Fruit fly (Drosophila melanogaster) whole organism, embryonic: Measurements from ENCODE around the gene CG2124.

Source experiments
- Aef1 ChIP-seq: fragments of 200-800 bp; sonication (Bioruptor generic); IDR thresholded peaks from 3 replicates; pipeline ENCODE4 v1.3.6; 2022; ENCODE audit warnings: missing biosample characterization, missing genetic modification characterization
- BEAF-32 ChIP-seq: fragments of 200-800 bp; sonication (Bioruptor generic); optimal IDR thresholded peaks from 3 replicates; lab custom pipeline; 2017; ENCODE audit warnings: missing biosample characterization, missing genetic modification characterization, mild to moderate bottlenecking, moderate library complexity, missing genetic modification reagents
- CG10274 ChIP-seq: fragments of 200-800 bp; sonication (Bioruptor generic); optimal IDR thresholded peaks from 3 replicates; lab custom pipeline; 2017; ENCODE audit warnings: missing biosample characterization, mild to moderate bottlenecking, missing genetic modification characterization
- CG10654 ChIP-seq: fragments of 200-800 bp; sonication (Bioruptor generic); optimal IDR thresholded peaks from 2 replicates; lab custom pipeline; 2016; ENCODE audit warnings: missing biosample characterization, missing genetic modification characterization
- CG11398 ChIP-seq: fragments of 200-800 bp; sonication (Bioruptor generic); optimal IDR thresholded peaks from 2 replicates; lab custom pipeline; 2016; ENCODE audit warnings: missing biosample characterization, missing genetic modification characterization
- CG11723 ChIP-seq: fragments of 200-800 bp; sonication (Bioruptor generic); optimal IDR thresholded peaks from 2 replicates; lab custom pipeline; 2017; ENCODE audit warnings: missing biosample characterization, mild to moderate bottlenecking, missing genetic modification characterization
- CG13894 ChIP-seq: fragments of 200-800 bp; sonication (Bioruptor generic); optimal IDR thresholded peaks from 3 replicates; lab custom pipeline; 2018; ENCODE audit warnings: missing biosample characterization, mild to moderate bottlenecking, missing genetic modification characterization, moderate library complexity
- CG15073 ChIP-seq: fragments of 200-800 bp; sonication (Bioruptor generic); optimal IDR thresholded peaks from 2 replicates; lab custom pipeline; 2016; ENCODE audit warnings: missing biosample characterization, missing genetic modification characterization
- CG15479 ChIP-seq: fragments of 200-800 bp; sonication (Bioruptor generic); optimal IDR thresholded peaks from 3 replicates; lab custom pipeline; 2019; ENCODE audit warnings: missing biosample characterization, mild to moderate bottlenecking, missing genetic modification characterization, moderate library complexity
- CG15601 ChIP-seq: fragments of 200-800 bp; sonication (Bioruptor generic); optimal IDR thresholded peaks from 3 replicates; lab custom pipeline; 2019; ENCODE audit warnings: missing biosample characterization, mild to moderate bottlenecking, missing genetic modification characterization, moderate library complexity
- CG17385 ChIP-seq: fragments of 200-800 bp; sonication (Bioruptor generic); optimal IDR thresholded peaks from 3 replicates; lab custom pipeline; 2018; ENCODE audit warnings: missing biosample characterization, mild to moderate bottlenecking, missing genetic modification characterization
- CG31441 ChIP-seq: fragments of 200-800 bp; sonication (Bioruptor generic); IDR thresholded peaks from 2 replicates; pipeline ENCODE4 v1.3.6; 2022; ENCODE audit warnings: missing biosample characterization, missing genetic modification characterization
- CG34422 ChIP-seq: fragments of 200-800 bp; sonication (Bioruptor generic); IDR thresholded peaks from 3 replicates; pipeline ENCODE4 v1.3.6; 2022; ENCODE audit warnings: missing biosample characterization, missing genetic modification characterization
- CG6813 ChIP-seq: fragments of 200-800 bp; sonication (Bioruptor generic); optimal IDR thresholded peaks from 2 replicates; lab custom pipeline; 2017; ENCODE audit warnings: missing biosample characterization, missing genetic modification characterization, mild to moderate bottlenecking, moderate library complexity, missing genetic modification reagents
- CG8944 ChIP-seq: fragments of 200-800 bp; sonication (Bioruptor generic); optimal IDR thresholded peaks from 3 replicates; lab custom pipeline; 2016; ENCODE audit warnings: missing biosample characterization, missing genetic modification characterization
- CoRest ChIP-seq: fragments of 200-800 bp; sonication (Bioruptor generic); optimal IDR thresholded peaks from 3 replicates; lab custom pipeline; 2018; ENCODE audit warnings: missing biosample characterization, mild to moderate bottlenecking, missing genetic modification characterization, moderate library complexity
- CrebB ChIP-seq: fragments of 200-800 bp; sonication (Bioruptor generic); optimal IDR thresholded peaks from 3 replicates; lab custom pipeline; 2018; ENCODE audit warnings: missing biosample characterization, mild to moderate bottlenecking, missing genetic modification characterization
- Dll ChIP-seq: fragments of 200-800 bp; sonication (Bioruptor generic); IDR thresholded peaks from 4 replicates; pipeline ENCODE4 v1.3.6; 2022; ENCODE audit warnings: missing biosample characterization, missing genetic modification characterization; ENCODE audit not compliant: partially characterized antibody
- Dp ChIP-seq: fragments of 200-800 bp; sonication (Bioruptor generic); optimal IDR thresholded peaks from 2 replicates; lab custom pipeline; 2018; ENCODE audit warnings: missing biosample characterization, mild to moderate bottlenecking, missing genetic modification characterization, moderate library complexity
- Lim3 ChIP-seq: fragments of 200-800 bp; sonication (Bioruptor generic); IDR thresholded peaks from 2 replicates; pipeline ENCODE4 v1.3.6; 2022; ENCODE audit warnings: missing biosample characterization, missing genetic modification characterization
- Lpt ChIP-seq: fragments of >200 bp; optimal IDR thresholded peaks from 2 replicates; lab custom pipeline; 2018; ENCODE audit warnings: missing biosample characterization, missing genetic modification characterization
- Med ChIP-seq: fragments of 200-800 bp; sonication (Bioruptor generic); peaks from one replicate; lab custom pipeline; 2016; ENCODE audit warnings: missing biosample characterization, missing genetic modification characterization, mild to moderate bottlenecking, inconsistent platforms, moderate library complexity
- NC2α ChIP-seq: fragments of 200-800 bp; sonication (Bioruptor generic); optimal IDR thresholded peaks from 2 replicates; lab custom pipeline; 2016; ENCODE audit warnings: missing biosample characterization, missing genetic modification characterization
- NFAT ChIP-seq: fragments of 200-800 bp; sonication (Bioruptor generic); IDR thresholded peaks from 2 replicates; pipeline ENCODE4 v1.3.6; 2022; ENCODE audit warnings: missing biosample characterization, missing genetic modification characterization
- Oaz ChIP-seq: fragments of 200-800 bp; sonication (Bioruptor generic); IDR thresholded peaks from 2 replicates; pipeline ENCODE4 v1.3.6; 2022; ENCODE audit warnings: missing biosample characterization, missing genetic modification characterization
- Pdp1 ChIP-seq, 2 experiments: fragments of 200-800 bp; sonication (Bioruptor generic); optimal IDR thresholded peaks; 3 replicates each; lab custom pipeline; 2016; ENCODE audit warnings: missing biosample characterization in 2 of 2, missing genetic modification characterization in 2 of 2, mild to moderate bottlenecking in 1 of 2, moderate library complexity in 1 of 2
- Rx ChIP-seq: fragments of 200-800 bp; sonication (Bioruptor generic); IDR thresholded peaks from 2 replicates; pipeline ENCODE4 v1.3.6; 2022; ENCODE audit warnings: missing biosample characterization, missing genetic modification characterization
- Scr ChIP-seq: fragments of 200-800 bp; sonication (Bioruptor generic); IDR thresholded peaks from 2 replicates; pipeline ENCODE4 v1.3.6; 2022; ENCODE audit warnings: missing biosample characterization, missing genetic modification characterization; ENCODE audit not compliant: partially characterized antibody
- Ssrp ChIP-seq: fragments of 200-800 bp; sonication (Bioruptor generic); optimal IDR thresholded peaks from 2 replicates; lab custom pipeline; 2018; ENCODE audit warnings: missing biosample characterization, mild to moderate bottlenecking, missing genetic modification characterization, moderate library complexity
- TFAM ChIP-seq: fragments of 200-800 bp; sonication (Bioruptor generic); optimal IDR thresholded peaks from 2 replicates; lab custom pipeline; 2017; ENCODE audit warnings: missing biosample characterization, missing genetic modification characterization, inconsistent platforms
- ab ChIP-seq: fragments of 200-800 bp; sonication (Bioruptor generic); optimal IDR thresholded peaks from 2 replicates; lab custom pipeline; 2016; ENCODE audit warnings: missing biosample characterization, missing genetic modification characterization
- bsh ChIP-seq, 2 experiments: fragments of 200-800 bp; sonication (Bioruptor generic); optimal IDR thresholded peaks; 2 replicates each; lab custom pipeline; 2017 to 2018; ENCODE audit warnings: mild to moderate bottlenecking in 2 of 2, missing biosample characterization in 2 of 2, missing genetic modification characterization in 2 of 2, moderate library complexity in 1 of 2
- crol ChIP-seq: fragments of 200-800 bp; sonication (Bioruptor generic); IDR thresholded peaks from 2 replicates; pipeline ENCODE4 v1.3.6; 2022; ENCODE audit warnings: missing biosample characterization, missing genetic modification characterization
- dmrt11E ChIP-seq: fragments of 200-800 bp; sonication (Bioruptor generic); optimal IDR thresholded peaks from 3 replicates; lab custom pipeline; 2018; ENCODE audit warnings: missing biosample characterization, mild to moderate bottlenecking, missing genetic modification characterization, moderate library complexity
- ewg ChIP-seq: fragments of 200-800 bp; sonication (Bioruptor generic); optimal IDR thresholded peaks from 3 replicates; lab custom pipeline; 2017; ENCODE audit warnings: mild to moderate bottlenecking, missing biosample characterization, missing genetic modification reagents, missing genetic modification characterization
- fd96Cb ChIP-seq: fragments of 200-800 bp; sonication (Bioruptor generic); optimal IDR thresholded peaks from 2 replicates; lab custom pipeline; 2018; ENCODE audit warnings: missing biosample characterization, mild to moderate bottlenecking, missing genetic modification characterization, moderate library complexity
- gsb ChIP-seq: fragments of 200-800 bp; sonication (Bioruptor generic); IDR thresholded peaks from 2 replicates; pipeline ENCODE4 v1.3.6; 2022; ENCODE audit warnings: missing biosample characterization, missing genetic modification characterization
- ken ChIP-seq: fragments of 200-800 bp; sonication (Bioruptor generic); IDR thresholded peaks from 3 replicates; pipeline ENCODE4 v1.3.6; 2022; ENCODE audit warnings: missing biosample characterization, missing genetic modification characterization
- lbe ChIP-seq: fragments of 200-800 bp; sonication (Bioruptor generic); optimal IDR thresholded peaks from 2 replicates; lab custom pipeline; 2016; ENCODE audit warnings: missing biosample characterization, mild to moderate bottlenecking, missing genetic modification characterization
- nerfin-1 ChIP-seq: fragments of 200-800 bp; sonication (Bioruptor generic); optimal IDR thresholded peaks from 3 replicates; lab custom pipeline; 2019; ENCODE audit warnings: missing biosample characterization, mild to moderate bottlenecking, missing genetic modification characterization, moderate library complexity
- nmo ChIP-seq: fragments of 200-800 bp; sonication (Bioruptor generic); optimal IDR thresholded peaks from 2 replicates; lab custom pipeline; 2018; ENCODE audit warnings: missing biosample characterization, mild to moderate bottlenecking, missing genetic modification characterization, moderate library complexity
- pan ChIP-seq, 4 experiments: fragments of >200 bp in 3 of 4; fragments of 200-800 bp in 1 of 4; sonication (Bioruptor generic) in 1 of 4; optimal IDR thresholded peaks in 3 of 4; IDR thresholded peaks in 1 of 4; 2 replicates each; pipeline versions ENCODE4 v1.3.6 to Lab custom; 2017 to 2022; ENCODE audit warnings: missing biosample characterization in 2 of 4, missing genetic modification characterization in 2 of 4, mixed read lengths in 1 of 4
- pita ChIP-seq: fragments of 200-800 bp; sonication (Bioruptor generic); optimal IDR thresholded peaks from 2 replicates; lab custom pipeline; 2017; ENCODE audit warnings: missing biosample characterization, mild to moderate bottlenecking, missing genetic modification characterization
- repo ChIP-seq: fragments of 200-800 bp; sonication (Bioruptor generic); optimal IDR thresholded peaks from 2 replicates; lab custom pipeline; 2016; ENCODE audit warnings: missing biosample characterization, missing genetic modification characterization
- sisA ChIP-seq: fragments of 200-800 bp; sonication (Bioruptor generic); IDR thresholded peaks from 2 replicates; pipeline ENCODE4 v1.3.6; 2022; ENCODE audit warnings: missing biosample characterization, missing genetic modification characterization
- sug ChIP-seq: fragments of 200-800 bp; optimal IDR thresholded peaks from 2 replicates; lab custom pipeline; 2019; ENCODE audit warnings: missing biosample characterization, mild to moderate bottlenecking, missing genetic modification characterization, moderate library complexity
- tna ChIP-seq: fragments of 200-800 bp; sonication (Bioruptor generic); IDR thresholded peaks from 2 replicates; pipeline ENCODE4 v1.3.6; 2022; ENCODE audit warnings: missing biosample characterization, missing genetic modification characterization; ENCODE audit not compliant: partially characterized antibody
- ttk ChIP-seq: fragments of 200-800 bp; sonication (Bioruptor generic); IDR thresholded peaks from 2 replicates; pipeline ENCODE4 v2.1.2; 2022; ENCODE audit warnings: missing biosample characterization, missing genetic modification characterization
- twi ChIP-seq: fragments of 200-800 bp; optimal IDR thresholded peaks from 2 replicates; lab custom pipeline; 2019; ENCODE audit warnings: missing biosample characterization, mild to moderate bottlenecking, missing genetic modification characterization, moderate library complexity
- wdn ChIP-seq: fragments of 200-800 bp; sonication (Bioruptor generic); IDR thresholded peaks from 2 replicates; pipeline ENCODE4 v1.3.6; 2022; ENCODE audit warnings: missing biosample characterization, missing genetic modification characterization

The CG2124 gene

DNA sequence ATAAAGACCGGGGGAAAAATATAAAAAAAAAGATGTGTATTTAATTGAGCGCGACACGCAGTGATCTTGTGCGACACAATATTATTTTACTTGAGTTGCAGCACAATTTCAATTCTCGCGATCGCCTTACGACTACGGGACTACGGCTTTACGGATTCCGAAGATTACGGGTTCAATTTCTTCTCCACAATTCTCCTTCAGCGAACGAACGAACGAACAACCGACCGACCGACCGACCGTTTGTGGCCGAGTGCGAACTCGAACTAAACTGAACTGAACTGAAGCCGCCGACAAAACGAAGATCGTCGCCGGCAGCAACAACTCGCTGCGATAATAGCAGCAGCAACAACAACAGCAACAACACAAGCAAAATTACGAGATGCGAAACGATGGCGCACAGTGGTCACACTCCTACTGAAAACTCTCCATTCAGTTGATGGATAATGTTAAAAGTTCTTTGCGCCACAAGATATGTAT lies 10.7 kb upstream of the CG2124 start, which contains the start of gene spri (continued):
- TF ChIP-seq Scr (GFP tag; lab: Robert Waterston, UW), result no peak
- 0 out of 2 replicates have a peak, but pooled peaks have one; percentile 22 for TF ChIP-seq tna (GFP tag; lab: Robert Waterston, UW)
- peak in 1 of 2 experiments; percentile 67 for TF ChIP-seq Pdp1 (GFP tag; optimal IDR thresholded peaks at IDR 0.05; lab: Kevin White, UChicago)
- no peak for TF ChIP-seq CG34422 (GFP tag; lab: Robert Waterston, UW)
- no peak for TF ChIP-seq CG15601 (tag; lab: Kevin White, UChicago)
- no peak for TF ChIP-seq crol (GFP tag; lab: Robert Waterston, UW)
- TF ChIP-seq bsh (GFP tag; optimal IDR thresholded peaks at IDR 0.05; lab: Kevin White, UChicago), result peak in 1 of 2 experiments; percentile 57
- TF ChIP-seq wdn (GFP tag; lab: Robert Waterston, UW), result no peak
- no peak for TF ChIP-seq sisA
- TF ChIP-seq lbe, result peak; percentile 27
- no peak for TF ChIP-seq nmo (GFP tag; lab: Kevin White, UChicago)
- no peak for TF ChIP-seq CG11398 (GFP tag; lab: Kevin White, UChicago)
- no peak for TF ChIP-seq NFAT
- peak; percentile 86 for TF ChIP-seq Med (GFP tag; lab: Kevin White, UChicago)
- no peak for TF ChIP-seq Dp (GFP tag; lab: Kevin White, UChicago)
- no peak for TF ChIP-seq ewg (GFP tag; lab: Kevin White, UChicago)
- no peak for TF ChIP-seq CG15073
- no peak for TF ChIP-seq dmrt11E (tag; lab: Kevin White, UChicago)
- no peak for TF ChIP-seq Dll (GFP tag; lab: Robert Waterston, UW)
- TF ChIP-seq CG31441 (GFP tag; lab: Robert Waterston, UW), result no peak
- TF ChIP-seq CG8944, result no peak
- TF ChIP-seq ken (GFP tag; lab: Robert Waterston, UW), result peak; percentile 34; the same call in 1 of the 3 replicates
- no peak for TF ChIP-seq CoRest (tag; lab: Kevin White, UChicago)
- no peak for TF ChIP-seq Ssrp (tag; lab: Kevin White, UChicago)
- no peak for TF ChIP-seq CG11723
- TF ChIP-seq repo (GFP tag; lab: Kevin White, UChicago), result no peak
- TF ChIP-seq NC2α, result no peak
- TF ChIP-seq CG10654, result no peak
- no peak for TF ChIP-seq ttk (GFP tag; lab: Robert Waterston, UW)
- no peak for TF ChIP-seq CG17385 (GFP tag; lab: Kevin White, UChicago)
- no peak for TF ChIP-seq CrebB (tag; lab: Kevin White, UChicago)
- no peak for TF ChIP-seq TFAM (GFP tag; lab: Kevin White, UChicago)
- no peak for TF ChIP-seq Oaz (GFP tag; lab: Robert Waterston, UW)
- TF ChIP-seq Lim3 (GFP tag; lab: Robert Waterston, UW), result no peak
- no peak for TF ChIP-seq CG10274
- TF ChIP-seq Lpt (GFP tag; lab: Kevin White, UChicago), result no peak
- TF ChIP-seq CG15479 (GFP tag; lab: Kevin White, UChicago), result peak; percentile 56
- no peak for TF ChIP-seq gsb (GFP tag; lab: Robert Waterston, UW)
- TF ChIP-seq fd96Cb (tag; lab: Kevin White, UChicago), result no peak
- no peak for TF ChIP-seq twi (tag; lab: Kevin White, UChicago)
- TF ChIP-seq BEAF-32 (GFP tag; lab: Kevin White, UChicago), result no peak
- no peak for TF ChIP-seq Rx
- TF ChIP-seq CG6813 (GFP tag; lab: Kevin White, UChicago), result no peak
- no peak for TF ChIP-seq pan (optimal IDR thresholded peaks at IDR 0.05; lab: Kevin White, UChicago)
- peak in 1 of 2 experiments; percentile 10 for TF ChIP-seq pan (GFP tag; optimal IDR thresholded peaks at IDR 0.05 in 1 of 2, IDR thresholded peaks at IDR 0.05 in 1 of 2)
- TF ChIP-seq CG13894 (tag; lab: Kevin White, UChicago), result peak; percentile 1
- no peak for TF ChIP-seq pita (GFP tag; lab: Kevin White, UChicago)
- TF ChIP-seq sug (tag; lab: Kevin White, UChicago), result peak; percentile 47
- TF ChIP-seq nerfin-1 (tag; lab: Kevin White, UChicago), result no peak
- peak; percentile 32; the same call in 1 of the 3 replicates for TF ChIP-seq Aef1 (GFP tag; lab: Robert Waterston, UW)
- no peak for TF ChIP-seq ab (GFP tag; lab: Kevin White, UChicago)
